Worm (Caenorhabditis elegans): ENCODE data around the gene fbxa-179.

The fbxa-179 gene

ce11 chrX:14412774-14413173 lies at the start of gene fbxa-179:
fbxa-179 (minus strand) TSS chrX:14412874.
- no peak for TF ChIP-seq unc-62 (GFP tag; optimal IDR thresholded peaks at IDR 0.05)

- TF ChIP-seq unc-62 (GFP tag; optimal IDR thresholded peaks at IDR 0.05), result no peak
Measured at ce11 chrX:14460412-14460811, 47.7 kb upstream of the fbxa-179 start, which contains the start of gene Y66C5A.2. Y66C5A.2 (plus strand) TSS chrX:14460712.

- no peak for TF ChIP-seq unc-62 (GFP tag; optimal IDR thresholded peaks at IDR 0.05)
Measured at ce11 chrX:14455419-14455818, 42.7 kb upstream of the fbxa-179 start, which contains the start of gene Y66C5A.1. Y66C5A.1 (minus strand) TSS chrX:14455519.

DNA sequence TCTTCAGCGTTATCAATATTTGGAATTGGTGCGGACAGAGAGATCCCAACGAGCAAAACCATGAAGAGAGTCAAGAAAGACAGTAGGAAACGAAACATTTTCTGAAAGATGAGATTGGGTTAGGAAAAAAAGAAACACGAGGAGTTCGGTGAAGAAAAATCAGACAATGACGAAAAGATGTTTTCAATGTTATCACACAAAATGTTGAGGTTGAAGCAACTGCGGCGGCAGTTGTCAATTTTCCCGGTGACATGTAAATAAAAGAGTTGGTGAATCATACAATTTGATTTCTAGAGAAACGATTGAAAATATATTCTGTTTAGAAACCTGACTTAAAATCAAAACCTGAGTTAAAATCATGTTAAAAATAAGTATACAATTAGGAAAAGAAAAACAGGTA lies 41.1 kb upstream of the fbxa-179 start, which contains the start of gene F23D12.7:
F23D12.7 (minus strand) TSS at position 101 of the 400 bp plus-strand sequence.
- no peak for TF ChIP-seq unc-62 (GFP tag; optimal IDR thresholded peaks at IDR 0.05)

ce11 chrX:14447910-14448309 lies 35.2 kb upstream of the fbxa-179 start, which contains the start of gene jmjd-3.2:
jmjd-3.2 (plus strand) TSS chrX:14448210.
- no peak for TF ChIP-seq unc-62 (GFP tag; optimal IDR thresholded peaks at IDR 0.05)

DNA sequence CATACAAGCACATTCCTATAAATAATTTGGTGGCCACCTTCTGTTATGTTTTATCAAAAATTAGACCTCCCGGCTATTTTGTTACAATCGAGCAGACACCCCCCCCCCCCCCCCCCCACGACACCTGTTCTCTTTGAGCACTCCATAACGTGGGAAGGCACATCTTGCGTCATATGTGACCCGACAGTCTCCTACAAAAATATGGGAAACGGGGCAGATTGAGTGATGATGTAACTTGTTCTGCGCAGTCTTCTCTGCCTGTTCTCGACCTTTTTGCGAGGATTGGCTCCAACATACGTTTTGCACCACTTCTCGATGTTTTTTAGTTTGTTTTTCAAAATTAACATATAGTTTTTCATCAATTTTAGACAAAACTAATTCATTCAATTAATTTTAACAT lies 34.8 kb upstream of the fbxa-179 start:
- no peak for TF ChIP-seq unc-62 (GFP tag; optimal IDR thresholded peaks at IDR 0.05)

DNA sequence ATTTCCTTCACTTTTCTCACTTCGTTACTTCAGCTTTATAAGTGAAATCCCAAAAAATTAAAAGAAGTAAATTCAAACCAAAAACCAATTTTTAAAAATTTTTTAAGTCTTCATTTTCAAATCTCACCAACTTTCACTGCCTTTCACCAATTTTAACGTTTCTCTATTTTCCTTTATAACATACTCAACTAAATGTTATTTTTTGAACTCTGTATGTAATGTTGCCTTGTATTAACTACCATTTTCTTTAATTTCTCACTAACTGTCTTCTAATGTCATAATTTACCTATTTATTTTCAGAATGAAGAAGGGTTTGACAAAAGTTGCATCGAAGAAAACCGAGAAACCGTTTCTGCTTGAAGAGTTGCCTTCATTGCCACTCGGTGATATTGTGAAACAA lies 32.0 kb upstream of the fbxa-179 start, which contains the start of gene F23D12.4:
F23D12.4 (plus strand) TSS at position 301 of the 400 bp plus-strand sequence.
- no peak for TF ChIP-seq unc-62 (GFP tag; optimal IDR thresholded peaks at IDR 0.05)

ce11 chrX:14442321-14442720 lies 29.6 kb upstream of the fbxa-179 start, which contains the start of gene F23D12.3:
F23D12.3 (plus strand) TSS chrX:14442621.
- TF ChIP-seq unc-62 (GFP tag; optimal IDR thresholded peaks at IDR 0.05), result no peak

DNA sequence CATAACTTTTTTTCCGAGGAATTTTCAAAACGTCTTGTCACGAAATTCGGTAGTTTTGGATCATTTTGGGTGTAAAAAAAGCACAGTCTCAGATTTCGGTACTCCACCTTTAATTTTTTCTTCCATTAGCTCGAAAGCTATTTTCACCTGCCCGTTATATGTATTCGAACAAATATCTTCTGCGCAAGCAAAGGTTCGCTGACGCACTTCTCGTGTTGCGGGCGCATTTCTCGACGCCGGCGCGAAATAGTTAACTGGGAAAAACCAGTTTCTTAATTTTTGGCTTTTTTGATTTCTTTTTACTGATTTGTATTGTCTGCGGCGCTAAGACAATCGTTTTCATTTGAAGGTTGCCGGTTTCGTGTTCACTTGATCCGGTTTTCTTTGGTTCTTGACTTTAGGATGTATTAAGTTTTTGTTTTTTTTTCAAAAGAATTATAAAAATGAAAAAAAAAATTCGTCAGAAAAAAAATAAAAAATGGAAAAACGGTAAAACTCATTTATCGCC lies 23.0 kb upstream of the fbxa-179 start:
- no peak for TF ChIP-seq unc-62 (GFP tag; optimal IDR thresholded peaks at IDR 0.05)

DNA sequence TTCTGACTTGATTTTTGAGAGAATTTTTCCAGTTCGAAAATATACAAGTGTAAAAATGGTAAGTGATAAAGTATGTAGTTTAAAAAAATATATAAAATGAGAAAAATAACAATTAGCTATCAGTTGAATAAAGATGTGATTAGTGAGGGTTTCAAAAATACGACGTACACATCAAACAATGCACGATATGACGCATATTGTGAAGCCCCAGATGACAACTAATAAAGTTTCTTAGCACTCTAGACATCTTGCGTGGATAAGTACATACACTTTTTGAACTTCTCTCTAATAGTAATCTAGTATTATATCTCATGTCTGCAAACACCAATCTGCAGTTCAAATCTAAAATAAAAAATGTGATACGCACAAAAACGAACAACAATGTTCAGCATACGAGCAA lies 17.8 kb upstream of the fbxa-179 start:
- no peak for TF ChIP-seq unc-62 (GFP tag; optimal IDR thresholded peaks at IDR 0.05)

DNA sequence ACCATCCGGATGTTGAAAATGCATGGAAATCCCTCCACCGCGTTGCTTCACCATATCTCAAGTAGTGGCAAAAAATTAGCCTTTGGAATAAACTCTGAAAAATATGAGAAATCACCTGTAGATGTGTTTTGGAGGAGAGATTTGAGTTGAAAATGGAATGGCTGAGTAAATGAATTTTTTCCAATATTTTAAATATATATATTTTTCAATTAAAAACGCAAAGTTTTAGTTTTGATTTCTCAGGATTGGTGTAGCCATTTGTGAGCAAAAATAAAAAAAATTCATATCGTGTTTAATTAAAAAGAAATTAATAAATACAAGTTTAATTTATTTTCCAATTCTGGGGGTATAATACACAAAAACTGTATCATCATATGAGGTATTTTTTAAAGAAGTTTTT lies 15.4 kb upstream of the fbxa-179 start, which contains the start of gene F23D12.1:
F23D12.1 (minus strand) TSS at position 101 of the 400 bp plus-strand sequence.
- no peak for TF ChIP-seq unc-62 (GFP tag; optimal IDR thresholded peaks at IDR 0.05)

DNA sequence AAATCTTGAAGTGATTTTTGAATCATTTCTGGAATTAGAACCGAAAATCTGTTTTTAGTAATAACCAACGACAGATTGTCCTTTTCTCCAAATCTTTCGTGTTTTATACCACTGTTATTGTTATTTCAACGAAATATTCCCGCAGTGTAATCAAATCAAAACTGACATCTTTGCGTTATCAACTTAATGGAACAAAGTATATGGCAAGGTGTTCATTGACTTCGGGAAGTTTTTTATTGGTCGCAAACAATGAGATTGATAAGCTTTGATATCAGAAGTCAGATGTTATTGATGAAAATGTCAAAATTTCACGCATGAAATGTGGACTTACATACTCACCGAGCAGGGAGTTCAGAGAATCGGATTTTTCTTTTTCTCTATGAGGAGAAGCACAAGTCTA lies 12.0 kb upstream of the fbxa-179 start, which contains the start of gene F23D12.11:
F23D12.11 (minus strand) TSS at position 79 of the 400 bp plus-strand sequence.
- TF ChIP-seq unc-62 (GFP tag; optimal IDR thresholded peaks at IDR 0.05), result no peak

- no peak for TF ChIP-seq unc-62 (GFP tag; optimal IDR thresholded peaks at IDR 0.05)
Measured at ce11 chrX:14424186-14424585, 11.5 kb upstream of the fbxa-179 start.

DNA sequence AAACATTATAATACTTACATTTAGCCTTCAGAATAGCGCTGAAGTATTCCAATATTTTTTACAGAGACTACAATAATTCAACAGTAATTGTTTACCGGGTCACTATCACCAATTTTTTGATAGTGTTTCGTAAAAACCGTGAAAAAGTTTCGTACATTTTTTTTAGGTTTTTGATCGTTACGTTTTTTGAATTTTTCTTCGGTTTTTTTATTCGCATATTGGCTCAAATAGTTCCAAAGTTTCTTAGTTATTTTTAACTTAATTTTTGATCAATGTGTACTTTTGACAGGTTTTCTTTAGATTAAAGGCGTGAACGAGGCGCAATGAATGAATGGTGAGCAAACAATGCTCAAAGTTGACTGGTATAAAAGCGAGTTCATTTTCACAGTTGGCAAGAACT lies 10.4 kb upstream of the fbxa-179 start, which contains the start of gene fipr-3:
fipr-3 (plus strand) TSS at position 301 of the 400 bp plus-strand sequence.
- no peak for TF ChIP-seq unc-62 (GFP tag; optimal IDR thresholded peaks at IDR 0.05)

DNA sequence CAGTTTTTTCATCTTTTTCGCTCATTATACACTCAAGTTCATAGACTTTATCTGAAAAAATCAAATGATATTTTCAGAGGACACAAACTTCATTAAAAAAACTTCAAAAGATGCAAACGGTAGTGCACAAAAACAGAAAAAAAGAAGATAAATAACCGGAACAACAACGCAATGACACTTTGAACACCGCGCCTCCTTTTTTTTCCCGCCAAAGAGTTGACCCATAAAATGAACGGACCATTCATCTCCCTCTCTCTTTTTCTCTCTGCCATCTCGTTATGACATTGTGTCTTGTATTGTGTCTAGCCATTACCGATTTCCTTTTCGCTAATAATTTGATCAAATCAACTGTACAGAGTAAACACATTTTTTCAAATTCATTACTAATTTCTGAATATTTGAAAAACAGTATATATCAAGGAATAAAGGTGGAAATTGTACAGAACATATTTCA lies 8.9 kb upstream of the fbxa-179 start, which contains the start of gene F23D12.2:
F23D12.2 (minus strand) TSS at position 51 of the 454 bp plus-strand sequence.
- TF ChIP-seq unc-62 (GFP tag; optimal IDR thresholded peaks at IDR 0.05), result no peak

- TF ChIP-seq unc-62 (GFP tag; optimal IDR thresholded peaks at IDR 0.05), result no peak
Measured at ce11 chrX:14415641-14416040, 3.0 kb upstream of the fbxa-179 start, which contains the start of gene F23D12.10. F23D12.10 (minus strand) TSS chrX:14415741.

DNA sequence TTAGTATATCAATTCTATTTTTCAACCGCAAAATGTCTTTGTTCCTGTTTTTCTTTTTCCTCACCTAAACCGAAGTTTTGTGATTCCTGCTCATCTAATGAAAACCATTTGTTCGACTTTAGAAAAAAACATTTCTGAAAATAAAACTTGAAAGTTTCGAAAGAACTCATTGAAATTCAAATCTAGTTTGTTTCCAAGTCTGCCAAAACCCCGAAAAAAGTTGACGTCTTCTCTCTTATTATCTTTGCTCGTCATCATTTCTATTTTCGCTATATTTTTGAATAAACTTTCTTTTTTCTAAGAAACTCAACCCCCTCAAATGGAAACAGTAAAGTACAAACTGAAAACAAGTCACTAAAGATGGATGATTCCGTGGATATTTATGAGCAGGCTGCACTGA lies 6.9 kb downstream of the fbxa-179 start, which contains the start of gene frpr-17:
frpr-17 (plus strand) TSS at position 301 of the 400 bp plus-strand sequence.
- no peak for TF ChIP-seq unc-62 (GFP tag; optimal IDR thresholded peaks at IDR 0.05)

All from whole organism, dauer.